Worm (Caenorhabditis elegans): ENCODE data around the gene Y50E8A.6.

Gene Y50E8A.6

ce11 chrV:14741233-14741632 is at the start of gene Y50E8A.6:
Gene Y50E8A.6, minus strand, starts transcription at chrV:14741333.
- TF ChIP-seq zag-1 (tag; optimal IDR thresholded peaks at IDR 0.05) (no peak), lin-15B (tag; optimal IDR thresholded peaks at IDR 0.05) (no peak), lsy-12 (tag; optimal IDR thresholded peaks at IDR 0.05) (no peak), eor-1 (tag; optimal IDR thresholded peaks at IDR 0.05) (no peak), snpc-4 (tag; optimal IDR thresholded peaks at IDR 0.05) (no peak), fos-1 (tag; optimal IDR thresholded peaks at IDR 0.05) (no peak), skn-1 (tag; optimal IDR thresholded peaks at IDR 0.05) (no peak), ztf-4 (tag; optimal IDR thresholded peaks at IDR 0.05) (no peak), R02D3.7 (tag; optimal IDR thresholded peaks at IDR 0.05) (no peak)

- no peak for TF ChIP-seq ama-1 (optimal IDR thresholded peaks at IDR 0.05)
- no peak for TF ChIP-seq elt-1 (tag; optimal IDR thresholded peaks at IDR 0.05)
- TF ChIP-seq lin-15B (tag; optimal IDR thresholded peaks at IDR 0.05) = no peak
- TF ChIP-seq lsy-12 (tag; optimal IDR thresholded peaks at IDR 0.05) = no peak
- no peak for TF ChIP-seq ceh-82 (tag; optimal IDR thresholded peaks at IDR 0.05)
- no peak for TF ChIP-seq nhr-12 (tag; optimal IDR thresholded peaks at IDR 0.05)
- no peak for TF ChIP-seq nhr-23 (tag; optimal IDR thresholded peaks at IDR 0.05)
- TF ChIP-seq daf-12 (tag; optimal IDR thresholded peaks at IDR 0.05) = no peak
These were observed 49.7 kb upstream of the Y50E8A.6 start for ce11 chrV:14790792-14791191.

ce11 chrV:14788462-14788861 is 47.3 kb upstream of the Y50E8A.6 start:
- TF ChIP-seq ceh-82 (tag; optimal IDR thresholded peaks at IDR 0.05) (no peak), nhr-11 (tag; optimal IDR thresholded peaks at IDR 0.05) (no peak), elt-2 (tag; optimal IDR thresholded peaks at IDR 0.05) (no peak), nhr-12 (tag; optimal IDR thresholded peaks at IDR 0.05) (no peak), zag-1 (tag; optimal IDR thresholded peaks at IDR 0.05) (no peak), egl-27 (tag; optimal IDR thresholded peaks at IDR 0.05) (no peak), R02D3.7 (tag; optimal IDR thresholded peaks at IDR 0.05) (no peak), mml-1 (tag; optimal IDR thresholded peaks at IDR 0.05) (no peak), jun-1 (tag; optimal IDR thresholded peaks at IDR 0.05) (no peak), nhr-237 (tag; optimal IDR thresholded peaks at IDR 0.05) (no peak)

- TF ChIP-seq elt-2 (tag; optimal IDR thresholded peaks at IDR 0.05) (no peak), nfya-1 (tag; optimal IDR thresholded peaks at IDR 0.05; ENCODE audit: insufficient read depth) (peak; percentile 91), ceh-82 (tag; optimal IDR thresholded peaks at IDR 0.05) (no peak)
These were observed 43.7 kb upstream of the Y50E8A.6 start for ce11 chrV:14784787-14785186.

ce11 chrV:14784160-14784774 is 43.1 kb upstream of the Y50E8A.6 start, which contains the start of gene Y50E8A.12:
Gene Y50E8A.12, minus strand, starts transcription at chrV:14784210.
- no peak for TF ChIP-seq ama-1 (optimal IDR thresholded peaks at IDR 0.05)
- TF ChIP-seq sea-2 (GFP tag; optimal IDR thresholded peaks at IDR 0.05) = no peak
- TF ChIP-seq unc-39 (tag; optimal IDR thresholded peaks at IDR 0.05) = no peak
- TF ChIP-seq fkh-10 (GFP tag; optimal IDR thresholded peaks at IDR 0.05) = no peak
- no peak for TF ChIP-seq nhr-67 (tag; optimal IDR thresholded peaks at IDR 0.05)
- no peak for TF ChIP-seq nhr-23 (tag; optimal IDR thresholded peaks at IDR 0.05)
- TF ChIP-seq fkh-2 (tag; optimal IDR thresholded peaks at IDR 0.05) = no peak
- TF ChIP-seq zag-1 (tag; optimal IDR thresholded peaks at IDR 0.05) = no peak
- no peak for TF ChIP-seq ztf-4 (tag; optimal IDR thresholded peaks at IDR 0.05)
- no peak for TF ChIP-seq lsy-12 (tag; optimal IDR thresholded peaks at IDR 0.05)
- TF ChIP-seq daf-12 (tag; optimal IDR thresholded peaks at IDR 0.05) = no peak
- TF ChIP-seq ceh-9 (tag; optimal IDR thresholded peaks at IDR 0.05) = no peak
- no peak for TF ChIP-seq jun-1 (tag; optimal IDR thresholded peaks at IDR 0.05)
- no peak for TF ChIP-seq nhr-43 (tag; optimal IDR thresholded peaks at IDR 0.05; ENCODE audit: poor library complexity, severe bottlenecking)
- TF ChIP-seq lin-15B (tag; optimal IDR thresholded peaks at IDR 0.05) = no peak
- TF ChIP-seq ZK546.5 (tag; optimal IDR thresholded peaks at IDR 0.05) = no peak
- TF ChIP-seq nhr-237 (tag; optimal IDR thresholded peaks at IDR 0.05) = no peak
- TF ChIP-seq eor-1 (tag; optimal IDR thresholded peaks at IDR 0.05) = no peak

ce11 chrV:14781130-14781529 is 40.0 kb upstream of the Y50E8A.6 start, which contains the start of gene Y50E8A.11:
Gene Y50E8A.11, plus strand, starts transcription at chrV:14781430.
- TF ChIP-seq elt-3 (tag; optimal IDR thresholded peaks at IDR 0.05) (no peak), daf-12 (tag; optimal IDR thresholded peaks at IDR 0.05) (no peak), ZK546.5 (tag; optimal IDR thresholded peaks at IDR 0.05) (no peak), nhr-12 (tag; optimal IDR thresholded peaks at IDR 0.05) (no peak), jun-1 (tag; optimal IDR thresholded peaks at IDR 0.05) (no peak), nhr-237 (tag; optimal IDR thresholded peaks at IDR 0.05) (no peak), nhr-11 (tag; optimal IDR thresholded peaks at IDR 0.05) (no peak), mdl-1 (tag; optimal IDR thresholded peaks at IDR 0.05) (no peak)

Measured in whole organism, L3 larva.